Fruit fly (Drosophila melanogaster): ENCODE measurements around the gene CG1532.

- TF ChIP-seq Sin3A (optimal IDR thresholded peaks at IDR 0.05) (no peak), psq (optimal IDR thresholded peaks at IDR 0.05) (no peak), ttk (optimal IDR thresholded peaks at IDR 0.05) (no peak), h (optimal IDR thresholded peaks at IDR 0.05) (no peak), Myc (optimal IDR thresholded peaks at IDR 0.05) (no peak)
Measured at dm6 chrX:21025788-21026187, 2.4 kb downstream of the CG1532 start, which contains the start of gene r-cup.

Data from Kc167 (cell line).